Fruit fly (Drosophila melanogaster): Measurements from ENCODE around the gene CG13280.

Gene CG13280

DNA sequence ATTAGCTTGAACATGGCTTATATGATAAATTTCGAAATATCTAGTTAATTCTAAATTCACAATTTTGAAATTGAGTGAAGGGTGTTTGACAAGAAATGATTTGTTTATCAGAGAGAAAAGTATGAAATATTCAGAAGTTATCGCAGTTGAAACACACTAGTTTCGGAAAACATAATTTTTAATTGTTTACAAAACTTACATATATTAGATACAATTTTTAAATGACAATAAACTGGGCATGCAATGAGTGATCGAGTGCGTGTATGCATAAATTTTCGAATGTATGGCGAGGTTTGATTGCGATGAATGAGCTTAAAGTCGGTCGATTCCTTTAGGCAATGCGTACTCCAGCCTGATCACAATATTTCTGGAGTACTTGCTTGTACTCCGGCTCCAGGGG is at the start of gene CG13280:
Gene CG13280 (minus strand): TSS at position 101 of the 400 bp plus-strand sequence.
- TF ChIP-seq psq (optimal IDR thresholded peaks at IDR 0.05) (no peak), insv (optimal IDR thresholded peaks at IDR 0.05) (no peak), Myc (optimal IDR thresholded peaks at IDR 0.05) (no peak), ttk (optimal IDR thresholded peaks at IDR 0.05) (no peak), h (optimal IDR thresholded peaks at IDR 0.05) (no peak), Sin3A (optimal IDR thresholded peaks at IDR 0.05) (no peak)

DNA sequence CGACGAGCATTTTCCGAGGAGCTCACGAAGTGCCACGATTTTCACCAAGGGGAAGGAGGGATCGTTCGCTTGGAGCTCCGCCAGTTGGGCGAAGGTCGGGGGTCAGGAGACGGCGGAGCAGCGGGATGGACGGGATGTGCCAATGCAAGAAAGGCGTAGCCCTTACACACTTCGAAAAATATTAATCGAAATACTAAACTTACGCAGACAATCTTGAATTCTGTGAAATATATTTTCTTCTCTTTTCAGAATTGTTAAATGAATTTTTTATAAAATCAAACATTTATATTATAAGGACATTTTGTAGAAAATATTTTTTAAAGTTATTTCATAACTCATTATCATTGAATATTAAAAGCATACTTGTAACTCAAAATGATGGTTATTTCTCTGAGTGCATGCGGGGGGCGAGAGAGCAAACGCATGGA is 48.0 kb upstream of the CG13280 start:
- TF ChIP-seq ttk (optimal IDR thresholded peaks at IDR 0.05) (no peak), insv (optimal IDR thresholded peaks at IDR 0.05) (no peak), h (optimal IDR thresholded peaks at IDR 0.05) (no peak), psq (optimal IDR thresholded peaks at IDR 0.05) (no peak), Myc (optimal IDR thresholded peaks at IDR 0.05) (no peak), Sin3A (optimal IDR thresholded peaks at IDR 0.05) (no peak)

DNA sequence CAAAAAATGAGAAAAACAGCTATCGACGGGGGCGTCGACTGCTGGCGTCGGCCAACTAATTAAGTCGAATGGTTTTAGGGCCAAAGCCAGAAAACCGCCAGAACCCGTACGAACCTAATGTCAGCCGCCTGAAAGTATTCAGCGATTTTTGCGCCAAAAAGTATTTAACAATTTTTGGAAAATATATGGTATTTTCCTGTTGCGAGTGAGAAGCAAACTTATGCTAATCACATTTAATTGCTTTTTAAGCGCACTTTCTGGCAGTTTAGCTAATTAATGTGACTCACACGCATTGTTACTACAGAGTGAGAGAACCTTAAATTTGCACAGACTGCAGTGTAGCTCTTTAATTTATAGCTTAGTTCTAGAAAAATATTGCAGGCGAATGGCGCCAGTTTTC is 41.6 kb upstream of the CG13280 start:
- TF ChIP-seq h (optimal IDR thresholded peaks at IDR 0.05) (no peak), insv (optimal IDR thresholded peaks at IDR 0.05) (no peak), psq (optimal IDR thresholded peaks at IDR 0.05) (no peak), Sin3A (optimal IDR thresholded peaks at IDR 0.05) (no peak), Myc (optimal IDR thresholded peaks at IDR 0.05) (no peak), ttk (optimal IDR thresholded peaks at IDR 0.05) (no peak)

DNA sequence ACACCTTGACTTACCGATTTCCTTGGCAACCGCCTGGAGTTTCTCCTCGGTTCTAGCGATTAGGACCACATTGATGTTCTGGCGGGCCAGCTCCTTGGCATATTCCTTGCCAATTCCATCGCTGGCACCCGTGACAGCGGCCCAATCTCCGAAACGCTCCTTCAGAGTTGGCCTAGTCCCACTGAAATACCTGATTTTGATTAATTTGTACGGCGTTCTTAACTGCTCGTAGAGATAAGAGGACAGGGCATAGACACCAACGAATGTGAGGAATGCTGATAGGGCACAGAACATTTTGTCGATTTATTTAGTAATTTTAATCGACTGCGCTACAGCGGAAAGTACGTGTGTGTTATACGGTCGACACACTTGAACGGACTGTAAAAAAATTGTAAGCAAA is 40.2 kb upstream of the CG13280 start, which contains the start of gene CG6012:
Gene CG6012 (minus strand): TSS at position 364 of the 400 bp plus-strand sequence.
- TF ChIP-seq Sin3A (optimal IDR thresholded peaks at IDR 0.05) (no peak), ttk (optimal IDR thresholded peaks at IDR 0.05) (no peak), h (optimal IDR thresholded peaks at IDR 0.05) (no peak), psq (optimal IDR thresholded peaks at IDR 0.05) (no peak), Myc (optimal IDR thresholded peaks at IDR 0.05) (no peak), insv (optimal IDR thresholded peaks at IDR 0.05) (no peak)

DNA sequence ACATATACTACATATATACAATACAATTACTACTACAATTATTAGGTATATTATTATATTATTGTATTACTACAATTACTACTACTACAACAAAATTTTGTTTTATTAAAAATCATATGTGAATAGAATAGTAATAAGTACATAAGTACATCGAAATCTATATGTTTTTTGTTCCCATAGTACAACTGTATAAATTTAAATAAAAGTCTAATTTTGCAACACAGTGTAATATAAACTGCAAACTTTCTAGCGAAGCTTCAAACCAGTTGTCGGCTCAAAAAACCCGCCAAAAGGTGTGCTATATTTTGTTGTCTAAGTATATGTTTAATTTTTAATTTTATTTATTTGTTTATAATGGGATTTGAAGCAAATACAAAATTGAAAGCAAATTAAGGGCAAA is 38.7 kb upstream of the CG13280 start:
- no peak for TF ChIP-seq Myc (optimal IDR thresholded peaks at IDR 0.05)
- TF ChIP-seq Sin3A (optimal IDR thresholded peaks at IDR 0.05): no peak
- TF ChIP-seq ttk (optimal IDR thresholded peaks at IDR 0.05): no peak
- TF ChIP-seq insv (optimal IDR thresholded peaks at IDR 0.05): no peak
- TF ChIP-seq h (optimal IDR thresholded peaks at IDR 0.05): no peak
- TF ChIP-seq psq (optimal IDR thresholded peaks at IDR 0.05): no peak

DNA sequence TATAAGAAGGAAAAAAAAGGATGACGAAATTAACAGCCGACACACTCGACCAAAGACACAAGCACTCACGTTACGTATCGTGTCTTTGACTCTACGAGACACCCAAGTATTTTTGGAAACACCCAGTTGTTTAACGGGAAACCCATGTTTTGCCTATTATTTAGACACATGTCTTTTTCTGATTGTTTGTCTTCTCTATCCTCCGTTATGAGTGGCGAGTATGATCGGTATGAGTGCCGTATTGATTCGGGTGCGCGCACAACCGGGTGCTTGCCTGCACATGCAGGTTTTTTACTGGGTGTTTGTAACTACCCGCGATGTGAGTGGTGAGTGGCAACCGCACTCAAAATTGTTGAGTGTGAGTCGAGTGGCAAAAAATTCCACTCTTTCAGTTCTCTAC is 38.2 kb upstream of the CG13280 start:
- TF ChIP-seq Myc (optimal IDR thresholded peaks at IDR 0.05): no peak
- TF ChIP-seq h (optimal IDR thresholded peaks at IDR 0.05): no peak
- TF ChIP-seq psq (optimal IDR thresholded peaks at IDR 0.05): no peak

DNA sequence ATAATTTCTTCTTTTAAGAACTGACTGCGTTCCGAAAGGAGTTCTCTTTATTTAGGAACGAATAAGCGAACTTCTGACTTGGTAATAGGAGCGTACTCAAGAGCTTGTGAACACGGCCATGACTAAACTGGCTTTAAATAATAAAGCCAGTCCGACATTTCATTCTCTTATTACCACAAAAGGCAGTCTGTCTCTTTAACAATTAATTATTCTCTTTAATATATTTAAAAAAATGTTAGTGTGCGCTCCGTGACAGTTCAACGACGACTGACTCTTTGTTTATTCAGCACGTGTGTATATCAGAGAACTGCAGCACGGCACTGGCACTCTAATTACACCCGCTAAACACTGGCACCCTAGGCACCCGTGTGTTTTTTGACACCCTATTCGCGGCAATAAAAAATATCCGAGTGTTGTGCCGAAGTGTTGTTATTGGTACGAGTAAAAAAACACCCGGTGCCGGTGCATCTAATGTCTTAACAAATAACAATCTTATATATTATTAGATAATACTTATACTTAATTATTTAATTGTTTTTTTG is 37.6 kb upstream of the CG13280 start, which contains the start of gene CG31809:
Gene CG31809 (minus strand): TSS at position 249 of the 542 bp plus-strand sequence.
- TF ChIP-seq Sin3A (optimal IDR thresholded peaks at IDR 0.05): no peak

DNA sequence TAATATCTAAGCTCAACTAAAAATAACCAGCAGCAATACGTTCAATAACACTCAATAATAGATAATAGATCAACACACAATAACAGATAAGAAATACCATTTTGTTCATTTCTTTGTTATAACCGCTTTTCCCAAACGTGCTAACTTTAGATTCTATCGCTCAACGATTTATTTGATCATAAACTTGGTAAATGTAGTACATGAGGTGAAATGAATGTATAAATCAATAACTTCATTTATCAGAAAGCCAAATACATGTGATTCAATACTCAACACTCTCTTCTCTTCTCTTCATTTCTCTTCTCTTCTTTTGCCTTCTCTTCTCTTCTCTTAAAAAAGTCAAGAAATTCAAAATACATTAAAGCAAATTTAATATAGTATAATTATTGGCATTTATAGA is 36.8 kb upstream of the CG13280 start:
- TF ChIP-seq Sin3A (optimal IDR thresholded peaks at IDR 0.05) (no peak), h (optimal IDR thresholded peaks at IDR 0.05) (no peak)

DNA sequence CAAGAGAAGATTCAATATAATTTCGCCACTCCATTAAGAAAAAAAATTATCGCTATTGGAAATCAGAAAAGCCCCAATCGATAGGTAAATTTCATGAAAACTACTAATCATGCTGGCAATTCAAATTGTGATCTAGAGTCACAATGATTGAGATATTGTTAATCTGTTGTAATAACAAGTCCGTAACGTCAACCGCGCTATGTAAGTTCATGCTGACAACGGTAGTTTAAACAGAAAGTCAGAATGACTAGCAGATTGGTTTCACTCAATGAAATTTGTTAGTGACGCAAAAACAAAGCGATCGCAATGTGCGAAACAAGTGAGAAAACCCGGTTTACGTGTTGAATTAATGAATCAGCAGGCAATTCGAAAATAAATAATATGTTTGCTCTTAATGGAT is 36.2 kb upstream of the CG13280 start:
- TF ChIP-seq ttk (optimal IDR thresholded peaks at IDR 0.05): no peak
- TF ChIP-seq psq (optimal IDR thresholded peaks at IDR 0.05): no peak

DNA sequence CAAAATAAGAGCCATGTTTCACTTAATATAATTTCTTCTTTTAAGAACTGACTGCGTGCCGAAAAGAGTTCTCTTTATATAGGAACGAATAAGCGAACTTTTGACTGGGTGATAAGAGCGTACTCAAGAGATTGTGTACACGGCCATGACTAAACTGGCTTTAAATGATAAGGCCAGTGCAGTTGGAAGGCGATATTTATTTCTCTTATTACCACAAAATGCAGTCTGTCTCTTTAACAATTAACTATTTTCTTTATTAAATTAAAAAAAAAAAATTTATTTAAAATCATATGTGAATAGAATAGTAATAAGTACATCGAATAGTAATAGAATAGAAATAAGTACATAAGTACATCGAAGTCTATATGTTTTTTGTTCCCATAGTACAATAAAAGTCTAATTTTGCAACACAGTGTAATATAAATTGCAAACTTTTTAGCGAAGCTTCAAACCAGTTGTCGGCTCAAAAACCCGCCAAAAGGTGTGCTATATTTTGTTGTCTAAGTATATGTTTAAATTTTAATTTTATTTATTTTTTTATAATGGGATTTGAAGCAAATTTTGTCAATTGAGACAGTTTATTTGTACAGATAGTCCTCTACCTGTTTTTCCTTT is 31.5 kb upstream of the CG13280 start, which contains the start of gene CG31810:
Gene CG31810 (minus strand): TSS at position 51 of the 615 bp plus-strand sequence.
- TF ChIP-seq psq (optimal IDR thresholded peaks at IDR 0.05): no peak
- no peak for TF ChIP-seq h (optimal IDR thresholded peaks at IDR 0.05)
- no peak for TF ChIP-seq Myc (optimal IDR thresholded peaks at IDR 0.05)

DNA sequence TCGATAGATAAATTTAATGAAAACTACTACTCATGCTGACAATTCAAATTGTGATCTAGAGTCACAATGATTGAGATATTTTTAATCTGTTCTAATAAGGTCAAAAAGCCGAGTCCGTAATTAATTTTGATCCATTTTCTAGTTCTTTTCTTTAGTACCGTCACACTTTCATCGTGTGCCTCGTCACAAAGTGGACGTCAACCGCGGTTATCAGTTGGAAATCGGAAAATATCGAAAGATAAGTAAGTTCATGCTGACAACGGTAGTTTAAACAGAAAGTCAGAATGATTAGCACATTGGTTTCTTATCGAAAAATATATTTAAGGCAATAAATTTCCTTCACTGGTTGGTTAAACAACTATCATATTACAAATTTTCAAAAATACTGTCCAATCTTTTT is 29.5 kb upstream of the CG13280 start:
- TF ChIP-seq psq (optimal IDR thresholded peaks at IDR 0.05): no peak
- no peak for TF ChIP-seq ttk (optimal IDR thresholded peaks at IDR 0.05)
- no peak for TF ChIP-seq Myc (optimal IDR thresholded peaks at IDR 0.05)
- no peak for TF ChIP-seq h (optimal IDR thresholded peaks at IDR 0.05)
- TF ChIP-seq Sin3A (optimal IDR thresholded peaks at IDR 0.05): no peak
- TF ChIP-seq insv (optimal IDR thresholded peaks at IDR 0.05): no peak

DNA sequence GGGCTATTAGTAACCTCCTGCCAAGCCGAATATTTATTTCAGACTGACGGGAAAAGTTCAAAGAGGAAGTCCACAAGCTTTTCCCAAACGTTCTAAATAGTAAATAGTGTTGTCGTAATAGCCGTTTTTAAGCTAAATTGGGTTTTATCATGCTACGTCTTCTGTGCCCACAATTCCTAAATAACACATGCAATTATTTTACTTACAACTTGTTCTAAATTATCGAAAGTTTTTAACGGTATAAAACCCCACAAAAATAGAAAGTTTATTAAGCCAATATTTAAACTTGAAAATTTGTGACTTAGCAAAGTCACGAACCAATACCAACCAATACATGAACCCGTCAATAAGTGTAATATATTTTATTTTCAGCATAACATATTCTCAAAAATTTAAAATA is 27.8 kb upstream of the CG13280 start, which contains the start of gene CG13284:
Gene CG13284 (minus strand): TSS at position 47 of the 400 bp plus-strand sequence.
- TF ChIP-seq Myc (optimal IDR thresholded peaks at IDR 0.05) (no peak), insv (optimal IDR thresholded peaks at IDR 0.05) (no peak), ttk (optimal IDR thresholded peaks at IDR 0.05) (no peak), h (optimal IDR thresholded peaks at IDR 0.05) (no peak), psq (optimal IDR thresholded peaks at IDR 0.05) (no peak), Sin3A (optimal IDR thresholded peaks at IDR 0.05) (no peak)

DNA sequence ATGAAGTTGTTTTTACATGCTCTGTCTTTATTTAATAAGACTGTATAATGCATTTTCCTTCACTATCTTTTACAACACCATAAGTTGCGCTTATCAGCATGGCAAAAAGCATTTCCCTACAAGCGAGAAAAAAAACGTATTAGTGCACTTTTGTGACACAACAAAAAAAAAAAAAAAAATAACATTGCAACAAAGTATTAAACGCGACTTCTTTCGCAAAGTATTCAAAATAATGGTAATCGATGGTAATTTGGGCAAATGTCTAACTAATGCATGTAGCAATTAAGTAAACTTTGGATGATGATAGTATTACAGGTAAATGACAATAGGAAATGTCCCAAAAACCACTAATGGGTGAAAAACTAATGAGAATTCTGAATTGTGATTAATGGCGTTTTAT is 27.1 kb upstream of the CG13280 start:
- TF ChIP-seq ttk (optimal IDR thresholded peaks at IDR 0.05) (no peak), Myc (optimal IDR thresholded peaks at IDR 0.05) (no peak), Sin3A (optimal IDR thresholded peaks at IDR 0.05) (no peak), h (optimal IDR thresholded peaks at IDR 0.05) (no peak), insv (optimal IDR thresholded peaks at IDR 0.05) (no peak), psq (optimal IDR thresholded peaks at IDR 0.05) (no peak)
